Fruit fly (Drosophila melanogaster): ENCODE data around the gene Ranbp16.

Gene Ranbp16

DNA sequence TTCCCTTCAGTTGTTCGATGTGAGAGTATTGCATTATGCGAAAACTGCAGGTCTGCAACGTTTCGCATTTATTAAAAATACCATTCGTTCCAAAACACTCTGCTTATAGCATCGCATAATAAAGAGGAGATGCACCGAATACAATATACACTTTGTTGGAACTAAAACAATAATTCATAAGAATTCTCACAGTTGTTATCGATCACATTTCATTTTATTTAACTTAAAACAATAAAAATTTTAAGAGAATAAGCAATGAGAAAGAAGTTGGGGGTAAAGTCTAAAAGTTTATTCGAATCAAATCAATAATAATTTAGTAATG is 520 bp upstream of the Ranbp16 start:
- TF ChIP-seq MESR4 (GFP tag; optimal IDR thresholded peaks at IDR 0.05) (no peak), CG5953 (GFP tag; IDR thresholded peaks at IDR 0.05) (no peak), vnd (GFP tag; IDR thresholded peaks at IDR 0.05; ENCODE audit: partially characterized antibody) (no peak), CG2120 (GFP tag; optimal IDR thresholded peaks at IDR 0.05) (no peak), row (GFP tag; IDR thresholded peaks at IDR 0.05) (peak; percentile 61), bowl (GFP tag; IDR thresholded peaks at IDR 0.05) (no peak), sens (GFP tag) (peak; percentile 49), CG30020 (tag; optimal IDR thresholded peaks at IDR 0.05) (peak; percentile 94), Dref (GFP tag; IDR thresholded peaks at IDR 0.05) (0 out of 2 replicates have a peak, but pooled peaks have one; percentile 36), ATbp (GFP tag; optimal IDR thresholded peaks at IDR 0.05) (no peak), D19A (tag; optimal IDR thresholded peaks at IDR 0.05) (peak; percentile 98), bcd (GFP tag; optimal IDR thresholded peaks at IDR 0.05) (no peak), CG8089 (GFP tag; optimal IDR thresholded peaks at IDR 0.05) (no peak), trh (GFP tag; optimal IDR thresholded peaks at IDR 0.05) (no peak), Meics (GFP tag; optimal IDR thresholded peaks at IDR 0.05) (no peak), mirr (GFP tag; optimal IDR thresholded peaks at IDR 0.05) (no peak), nmo (GFP tag; optimal IDR thresholded peaks at IDR 0.05) (peak; percentile 12), sna (GFP tag; IDR thresholded peaks at IDR 0.05; ENCODE audit: partially characterized antibody) (no peak), fd64A (GFP tag; optimal IDR thresholded peaks at IDR 0.05) (no peak), CG12942 (GFP tag; optimal IDR thresholded peaks at IDR 0.05) (no peak), CG17829 (tag; optimal IDR thresholded peaks at IDR 0.05) (peak; percentile 28), CG10959 (GFP tag; IDR thresholded peaks at IDR 0.05) (no peak), ato (GFP tag; IDR thresholded peaks at IDR 0.05; ENCODE audit: partially characterized antibody) (no peak), CG1233 (GFP tag; optimal IDR thresholded peaks at IDR 0.05) (no peak), Hr39 (optimal IDR thresholded peaks at IDR 0.05) (no peak), gcm (GFP tag; optimal IDR thresholded peaks at IDR 0.05) (no peak), pan (optimal IDR thresholded peaks at IDR 0.05) (no peak), pan (GFP tag; optimal IDR thresholded peaks at IDR 0.05 in 1 of 2, IDR thresholded peaks at IDR 0.05 in 1 of 2) (peak in 1 of 2 experiments; percentile 32), pfk (GFP tag; optimal IDR thresholded peaks at IDR 0.05) (peak; percentile 84), CG17802 (tag; optimal IDR thresholded peaks at IDR 0.05) (peak; percentile 88), Sox100B (GFP tag; optimal IDR thresholded peaks at IDR 0.05) (no peak), BEAF-32 (GFP tag; optimal IDR thresholded peaks at IDR 0.05) (no peak), CG12219 (GFP tag; optimal IDR thresholded peaks at IDR 0.05) (no peak), Trl (optimal IDR thresholded peaks at IDR 0.05) (no peak), Trl (GFP tag; optimal IDR thresholded peaks at IDR 0.05) (no peak), pzg (GFP tag; optimal IDR thresholded peaks at IDR 0.05) (peak; percentile 7), CG7357 (GFP tag; IDR thresholded peaks at IDR 0.05) (peak; percentile 84), Asciz (GFP tag; optimal IDR thresholded peaks at IDR 0.05) (no peak), CG1603 (tag; optimal IDR thresholded peaks at IDR 0.05) (peak; percentile 97), CG1024 (GFP tag; IDR thresholded peaks at IDR 0.05) (peak; percentile 89), CG16779 (GFP tag; IDR thresholded peaks at IDR 0.05) (no peak), CG3995 (GFP tag; optimal IDR thresholded peaks at IDR 0.05) (no peak), CG7963 (GFP tag; IDR thresholded peaks at IDR 0.05; ENCODE audit: partially characterized antibody) (no peak), Xrp1 (GFP tag; IDR thresholded peaks at IDR 0.05) (peak; percentile 12; the same call in 1 of the 2 replicates), CoRest (tag; optimal IDR thresholded peaks at IDR 0.05) (no peak), Med (GFP tag) (peak; percentile 62), Pdp1 (GFP tag; optimal IDR thresholded peaks at IDR 0.05) (peak in 1 of 2 experiments; percentile 57), ssp (GFP tag; IDR thresholded peaks at IDR 0.05) (peak; percentile 94), CG8281 (tag; optimal IDR thresholded peaks at IDR 0.05) (no peak)
